Worm (Caenorhabditis elegans): ENCODE results near the gene Y43F8B.24.

- TF ChIP-seq unc-62 (GFP tag; optimal IDR thresholded peaks at IDR 0.05) (no peak), cnd-1 (tag; optimal IDR thresholded peaks at IDR 0.05) (no peak), ces-1 (GFP tag; optimal IDR thresholded peaks at IDR 0.05) (no peak), nhr-76 (tag; optimal IDR thresholded peaks at IDR 0.05) (no peak), nhr-28 (tag; optimal IDR thresholded peaks at IDR 0.05) (no peak), sptf-1 (tag; optimal IDR thresholded peaks at IDR 0.05) (no peak), ham-2 (GFP tag; optimal IDR thresholded peaks at IDR 0.05) (no peak), flh-1 (GFP tag; optimal IDR thresholded peaks at IDR 0.05) (no peak), ztf-11 (tag; optimal IDR thresholded peaks at IDR 0.05) (no peak), nhr-237 (tag; optimal IDR thresholded peaks at IDR 0.05) (no peak), snpc-4 (tag; optimal IDR thresholded peaks at IDR 0.05) (no peak), bed-3 (GFP tag; optimal IDR thresholded peaks at IDR 0.05) (no peak), mab-5 (tag; optimal IDR thresholded peaks at IDR 0.05) (no peak)
Observed at ce11 chrV:19470385-19470784, 13.2 kb downstream of the Y43F8B.24 start, which contains the start of gene Y43F8B.11.
